Fruit fly (Drosophila melanogaster) whole organism, embryonic: ENCODE measurements around the gene mAChR-C.

Experiments
- CG10979 ChIP-seq: fragments of 200-800 bp; sonication (Bioruptor generic); optimal IDR thresholded peaks from 2 replicates; lab custom pipeline; 2018; ENCODE audit warnings: missing biosample characterization, mild to moderate bottlenecking, missing genetic modification characterization, moderate library complexity
- CG11504 ChIP-seq: fragments of 200-800 bp; sonication (Bioruptor generic); optimal IDR thresholded peaks from 3 replicates; lab custom pipeline; 2019; ENCODE audit warnings: missing biosample characterization, mild to moderate bottlenecking, missing genetic modification characterization, moderate library complexity
- CG13624 ChIP-seq: fragments of 200-800 bp; sonication (Bioruptor generic); optimal IDR thresholded peaks from 2 replicates; lab custom pipeline; 2016; ENCODE audit warnings: missing biosample characterization, missing genetic modification characterization
- CG15479 ChIP-seq: fragments of 200-800 bp; sonication (Bioruptor generic); optimal IDR thresholded peaks from 3 replicates; lab custom pipeline; 2019; ENCODE audit warnings: missing biosample characterization, mild to moderate bottlenecking, missing genetic modification characterization, moderate library complexity
- CG17328 ChIP-seq: fragments of 200-800 bp; sonication (Bioruptor generic); IDR thresholded peaks from 2 replicates; pipeline ENCODE4 v1.3.6; 2022; ENCODE audit warnings: missing biosample characterization, missing genetic modification characterization
- CG17912 ChIP-seq: fragments of 200-800 bp; sonication (Bioruptor generic); optimal IDR thresholded peaks from 2 replicates; lab custom pipeline; 2018; ENCODE audit warnings: missing biosample characterization, mild to moderate bottlenecking, missing genetic modification characterization
- CG18011 ChIP-seq: fragments of 200-800 bp; sonication (Bioruptor generic); optimal IDR thresholded peaks from 2 replicates; lab custom pipeline; 2017; ENCODE audit warnings: missing biosample characterization, missing genetic modification characterization, mild to moderate bottlenecking, moderate library complexity, missing genotype
- CG18599 ChIP-seq: fragments of 200-800 bp; sonication (Bioruptor generic); optimal IDR thresholded peaks from 3 replicates; lab custom pipeline; 2017; ENCODE audit warnings: missing biosample characterization, missing genetic modification characterization, mild to moderate bottlenecking, moderate library complexity, missing genetic modification reagents
- CG18619 ChIP-seq: fragments of 200-800 bp; sonication (Bioruptor generic); optimal IDR thresholded peaks from 3 replicates; lab custom pipeline; 2017; ENCODE audit warnings: missing biosample characterization, mild to moderate bottlenecking, missing genetic modification characterization
- CG33213 ChIP-seq: fragments of 200-800 bp; sonication (Bioruptor generic); optimal IDR thresholded peaks from 3 replicates; lab custom pipeline; 2016; ENCODE audit warnings: missing biosample characterization, missing genetic modification characterization
- CG4820 ChIP-seq: fragments of 200-800 bp; sonication (Bioruptor generic); optimal IDR thresholded peaks from 3 replicates; lab custom pipeline; 2016; ENCODE audit warnings: missing biosample characterization, missing genetic modification characterization
- CG6254 ChIP-seq: fragments of 200-800 bp; sonication (Bioruptor generic); optimal IDR thresholded peaks from 3 replicates; lab custom pipeline; 2017; ENCODE audit warnings: mild to moderate bottlenecking, missing biosample characterization, missing genetic modification reagents, missing genetic modification characterization
- CG6791 ChIP-seq: fragments of 200-800 bp; sonication (Bioruptor generic); IDR thresholded peaks from 3 replicates; pipeline ENCODE4 v1.3.6; 2022; ENCODE audit warnings: missing biosample characterization, missing genetic modification characterization; ENCODE audit not compliant: partially characterized antibody
- CG8388 ChIP-seq: fragments of 200-800 bp; sonication (Bioruptor generic); optimal IDR thresholded peaks from 2 replicates; lab custom pipeline; 2019; ENCODE audit warnings: missing biosample characterization, mild to moderate bottlenecking, missing genetic modification characterization, moderate library complexity
- CG8924 ChIP-seq: fragments of 200-800 bp; optimal IDR thresholded peaks from 3 replicates; lab custom pipeline; 2019; ENCODE audit warnings: missing biosample characterization, mild to moderate bottlenecking, missing genetic modification characterization, moderate library complexity
- Doc2 ChIP-seq: fragments of 200-800 bp; sonication (Bioruptor generic); IDR thresholded peaks from 2 replicates; pipeline ENCODE4 v1.3.6; 2022; ENCODE audit warnings: missing biosample characterization, missing genetic modification characterization
- E2f1 ChIP-seq: fragments of 200-800 bp; sonication (Bioruptor generic); IDR thresholded peaks from 2 replicates; pipeline ENCODE4 v1.3.6; 2022; ENCODE audit warnings: missing biosample characterization, missing genetic modification characterization
- Gsc ChIP-seq: fragments of 200-800 bp; sonication (Bioruptor generic); IDR thresholded peaks from 2 replicates; pipeline ENCODE4 v1.3.6; 2022; ENCODE audit warnings: missing biosample characterization, missing genetic modification characterization
- H15 ChIP-seq: fragments of 200-800 bp; sonication (Bioruptor generic); IDR thresholded peaks from 3 replicates; pipeline ENCODE4 v1.3.6; 2022; ENCODE audit warnings: missing biosample characterization, missing genetic modification characterization
- HHEX ChIP-seq: fragments of 200-800 bp; sonication (Bioruptor generic); optimal IDR thresholded peaks from 3 replicates; lab custom pipeline; 2017; ENCODE audit warnings: missing biosample characterization, mild to moderate bottlenecking, missing genetic modification characterization, missing genetic modification reagents
- NFAT ChIP-seq: fragments of 200-800 bp; sonication (Bioruptor generic); IDR thresholded peaks from 2 replicates; pipeline ENCODE4 v1.3.6; 2022; ENCODE audit warnings: missing biosample characterization, missing genetic modification characterization
- Ravus ChIP-seq: fragments of 200-800 bp; sonication (Bioruptor generic); IDR thresholded peaks from 2 replicates; pipeline ENCODE4 v1.3.6; 2022; ENCODE audit warnings: missing biosample characterization, missing genetic modification characterization
- Rx ChIP-seq: fragments of 200-800 bp; sonication (Bioruptor generic); IDR thresholded peaks from 2 replicates; pipeline ENCODE4 v1.3.6; 2022; ENCODE audit warnings: missing biosample characterization, missing genetic modification characterization
- Sox100B ChIP-seq: fragments of 200-800 bp; sonication (Bioruptor generic); optimal IDR thresholded peaks from 3 replicates; lab custom pipeline; 2018; ENCODE audit warnings: missing biosample characterization, mild to moderate bottlenecking, missing genetic modification characterization
- Tbp ChIP-seq: fragments of >200 bp; optimal IDR thresholded peaks from 2 replicates; lab custom pipeline; 2018; ENCODE audit warnings: missing biosample characterization, missing genetic modification characterization
- al ChIP-seq: fragments of 200-800 bp; sonication (Bioruptor generic); IDR thresholded peaks from 2 replicates; pipeline ENCODE4 v1.3.6; 2022; ENCODE audit warnings: missing biosample characterization, missing genetic modification characterization
- bbx ChIP-seq: fragments of 200-800 bp; sonication (Bioruptor generic); IDR thresholded peaks from 2 replicates; pipeline ENCODE4 v1.3.6; 2022; ENCODE audit warnings: missing biosample characterization, missing genetic modification characterization; ENCODE audit not compliant: partially characterized antibody
- bigmax ChIP-seq: fragments of 200-800 bp; sonication (Bioruptor generic); optimal IDR thresholded peaks from 2 replicates; lab custom pipeline; 2018; ENCODE audit warnings: missing biosample characterization, mild to moderate bottlenecking, missing genetic modification characterization
- br ChIP-seq: fragments of >200 bp; optimal IDR thresholded peaks from 2 replicates; lab custom pipeline; 2017
- caup ChIP-seq: fragments of 200-800 bp; sonication (Bioruptor generic); optimal IDR thresholded peaks from 3 replicates; lab custom pipeline; 2017; ENCODE audit warnings: missing biosample characterization, mild to moderate bottlenecking, missing genetic modification characterization, moderate library complexity; ENCODE audit not compliant: severe bottlenecking
- ci ChIP-seq: fragments of 200-800 bp; sonication (Bioruptor generic); IDR thresholded peaks from 3 replicates; pipeline ENCODE4 v1.3.6; 2022; ENCODE audit warnings: missing biosample characterization, missing genetic modification characterization
- exex ChIP-seq: fragments of 200-800 bp; sonication (Bioruptor generic); optimal IDR thresholded peaks from 4 replicates; lab custom pipeline; 2018; ENCODE audit warnings: missing biosample characterization, mild to moderate bottlenecking, missing genetic modification characterization, moderate library complexity
- fd102C ChIP-seq: fragments of 200-800 bp; sonication (Bioruptor generic); optimal IDR thresholded peaks from 2 replicates; lab custom pipeline; 2018; ENCODE audit warnings: missing biosample characterization, mild to moderate bottlenecking, missing genetic modification characterization, moderate library complexity
- fd3F ChIP-seq: fragments of 200-800 bp; sonication (Bioruptor generic); optimal IDR thresholded peaks from 2 replicates; lab custom pipeline; 2018; ENCODE audit warnings: missing biosample characterization, mild to moderate bottlenecking, missing genetic modification characterization, moderate library complexity
- gfzf ChIP-seq: fragments of 200-800 bp; sonication (Bioruptor generic); optimal IDR thresholded peaks from 2 replicates; lab custom pipeline; 2016; ENCODE audit warnings: missing biosample characterization, mild to moderate bottlenecking, missing genetic modification characterization, moderate library complexity
- ham ChIP-seq: fragments of 200-800 bp; sonication (Bioruptor generic); IDR thresholded peaks from 2 replicates; pipeline ENCODE4 v1.3.6; 2022; ENCODE audit warnings: missing biosample characterization, missing genetic modification characterization
- hb ChIP-seq: fragments of 200-800 bp; sonication (Bioruptor generic); IDR thresholded peaks from 3 replicates; pipeline ENCODE4 v1.3.6; 2022; ENCODE audit warnings: missing biosample characterization, missing genetic modification characterization; ENCODE audit not compliant: partially characterized antibody
- insv ChIP-seq, 2 experiments: fragments of 200-800 bp; sonication (Bioruptor generic); optimal IDR thresholded peaks; 3 replicates each; lab custom pipeline; 2016 to 2018; ENCODE audit warnings: missing biosample characterization in 2 of 2, missing genetic modification characterization in 2 of 2
- knrl ChIP-seq: fragments of 200-800 bp; sonication (Bioruptor generic); IDR thresholded peaks from 3 replicates; pipeline ENCODE4 v1.3.6; 2022; ENCODE audit warnings: missing biosample characterization, missing genetic modification characterization; ENCODE audit not compliant: partially characterized antibody
- pros ChIP-seq: fragments of 200-800 bp; sonication (Bioruptor generic); optimal IDR thresholded peaks from 3 replicates; lab custom pipeline; 2019; ENCODE audit warnings: missing biosample characterization, mild to moderate bottlenecking, missing genetic modification characterization, moderate library complexity
- psq ChIP-seq: fragments of 200-800 bp; sonication (Bioruptor generic); optimal IDR thresholded peaks from 2 replicates; lab custom pipeline; 2017; ENCODE audit warnings: missing biosample characterization, missing genetic modification characterization
- schlank ChIP-seq: fragments of 200-800 bp; sonication (Bioruptor generic); optimal IDR thresholded peaks from 2 replicates; lab custom pipeline; 2018; ENCODE audit warnings: missing biosample characterization, mild to moderate bottlenecking, missing genetic modification characterization
- sens-2 ChIP-seq: fragments of 200-800 bp; sonication (Bioruptor generic); IDR thresholded peaks from 2 replicates; pipeline ENCODE4 v1.3.6; 2022; ENCODE audit warnings: missing biosample characterization, missing genetic modification characterization
- stwl ChIP-seq: fragments of 200-800 bp; sonication (Bioruptor generic); optimal IDR thresholded peaks from 3 replicates; lab custom pipeline; 2018; ENCODE audit warnings: missing biosample characterization, mild to moderate bottlenecking, missing genetic modification characterization, moderate library complexity
- toy ChIP-seq: fragments of 200-800 bp; sonication (Bioruptor generic); IDR thresholded peaks from 2 replicates; pipeline ENCODE4 v1.3.6; 2022; ENCODE audit warnings: missing biosample characterization, missing genetic modification characterization
- vnd ChIP-seq: fragments of 200-800 bp; sonication (Bioruptor generic); IDR thresholded peaks from 3 replicates; pipeline ENCODE4 v1.3.6; 2022; ENCODE audit warnings: missing biosample characterization, missing genetic modification characterization; ENCODE audit not compliant: partially characterized antibody
- wek ChIP-seq: fragments of 200-800 bp; sonication (Bioruptor generic); optimal IDR thresholded peaks from 3 replicates; lab custom pipeline; 2018; ENCODE audit warnings: missing biosample characterization, mild to moderate bottlenecking, missing genetic modification characterization, moderate library complexity
- zfh1 ChIP-seq: fragments of 200-800 bp; sonication (Bioruptor generic); IDR thresholded peaks from 3 replicates; pipeline ENCODE4 v1.3.6; 2022; ENCODE audit warnings: missing biosample characterization, missing genetic modification characterization

The mAChR-C gene

dm6 chrX:6804485-6805295, 27.8 kb downstream of the mAChR-C start (continued):
- TF ChIP-seq CG10979 (tag; lab: Kevin White, UChicago) (peak; percentile 68), al (peak; percentile 76; the same call in 1 of the 2 replicates), pros (GFP tag; lab: Kevin White, UChicago) (no peak), Ravus (GFP tag; lab: Robert Waterston, UW) (peak; percentile 49), CG18011 (peak; percentile 20), CG17328 (peak; percentile 93), CG8924 (tag; lab: Kevin White, UChicago) (peak; percentile 81), Sox100B (GFP tag; lab: Kevin White, UChicago) (no peak), CG11504 (tag; lab: Kevin White, UChicago) (no peak), CG18599 (peak; percentile 91), toy (GFP tag; lab: Robert Waterston, UW) (peak; percentile 69; the same call in 1 of the 2 replicates), gfzf (GFP tag; lab: Kevin White, UChicago) (no peak), CG13624 (GFP tag; lab: Kevin White, UChicago) (peak; percentile 41), br (lab: Kevin White, UChicago) (no peak), ham (no peak), Doc2 (peak; percentile 62; the same call in 1 of the 2 replicates), Gsc (peak; percentile 67; the same call in 1 of the 2 replicates), HHEX (GFP tag; lab: Kevin White, UChicago) (peak; percentile 79), hb (GFP tag; lab: Robert Waterston, UW) (no peak), CG6254 (GFP tag; lab: Kevin White, UChicago) (no peak), knrl (GFP tag; lab: Robert Waterston, UW) (no peak), CG15479 (GFP tag; lab: Kevin White, UChicago) (peak; percentile 29), stwl (tag; lab: Kevin White, UChicago) (no peak), caup (GFP tag; lab: Kevin White, UChicago) (peak; percentile 75), fd102C (peak; percentile 51), CG4820 (GFP tag; lab: Kevin White, UChicago) (peak; percentile 64), CG6791 (no peak), psq (peak; percentile 27), bbx (GFP tag; lab: Robert Waterston, UW) (no peak; the same call in 1 of the 2 replicates), Rx (GFP tag; lab: Robert Waterston, UW) (peak; percentile 89), sens-2 (GFP tag; lab: Robert Waterston, UW) (peak; percentile 86), insv (GFP tag; optimal IDR thresholded peaks at IDR 0.05; lab: Kevin White, UChicago) (no peak), schlank (tag; lab: Kevin White, UChicago) (no peak), CG33213 (GFP tag; lab: Kevin White, UChicago) (peak; percentile 56), fd3F (GFP tag; lab: Kevin White, UChicago) (peak; percentile 18), NFAT (peak; percentile 84), E2f1 (peak; percentile 83), ci (GFP tag; lab: Robert Waterston, UW) (peak; percentile 97), bigmax (GFP tag; lab: Kevin White, UChicago) (no peak), CG18619 (GFP tag; lab: Kevin White, UChicago) (peak; percentile 65), exex (tag; lab: Kevin White, UChicago) (peak; percentile 23), zfh1 (peak; percentile 94), CG8388 (no peak), Tbp (GFP tag; lab: Kevin White, UChicago) (no peak), CG17912 (GFP tag; lab: Kevin White, UChicago) (no peak), H15 (GFP tag; lab: Robert Waterston, UW) (peak; percentile 86), vnd (GFP tag; lab: Robert Waterston, UW) (no peak), wek (GFP tag; lab: Kevin White, UChicago) (peak; percentile 47)
